Worm (Caenorhabditis elegans) whole organism, L3 larva: ENCODE measurements around the gene ints-9.

Experiments
- ZK546.5 ChIP-seq: sonication (generic microtip); optimal IDR thresholded peaks from 2 replicates; lab custom pipeline; 2017; ENCODE audit warnings: missing biosample characterization, missing genetic modification characterization
- aly-2 ChIP-seq: fragments of 150-350 bp; optimal IDR thresholded peaks from 2 replicates; lab custom pipeline; 2014; ENCODE audit warnings: missing biosample characterization, missing genetic modification characterization
- ceh-82 ChIP-seq: fragments of 150-350 bp; optimal IDR thresholded peaks from 2 replicates; lab custom pipeline; 2014; ENCODE audit warnings: missing biosample characterization, missing genetic modification characterization
- egl-27 ChIP-seq: sonication (generic microtip); optimal IDR thresholded peaks from 4 replicates; lab custom pipeline; 2017; ENCODE audit warnings: missing biosample characterization, missing genetic modification reagents, missing genetic modification characterization
- elt-3 ChIP-seq, 3 experiments: fragments of 150-350 bp in 1 of 3; sonication (generic microtip) in 2 of 3; optimal IDR thresholded peaks; 2 replicates in 2 of 3; 4 replicates in 1 of 3; lab custom pipeline; 2014 to 2017; ENCODE audit warnings: missing biosample characterization in 3 of 3, missing genetic modification characterization in 3 of 3
- eor-1 ChIP-seq, 2 experiments: fragments of 150-350 bp; optimal IDR thresholded peaks; 2 replicates each; lab custom pipeline; 2014 to 2018; ENCODE audit warnings: missing biosample characterization in 2 of 2, missing genetic modification characterization in 2 of 2
- fkh-2 ChIP-seq: fragments of 150-350 bp; optimal IDR thresholded peaks from 2 replicates; lab custom pipeline; 2014; ENCODE audit warnings: missing biosample characterization, missing genetic modification reagents, missing genetic modification characterization
- nhr-25 ChIP-seq: sonication (generic microtip); optimal IDR thresholded peaks from 2 replicates; lab custom pipeline; 2017; ENCODE audit warnings: missing biosample characterization, missing genetic modification characterization
- pha-4 ChIP-seq: fragments of 150-350 bp; optimal IDR thresholded peaks from 2 replicates; lab custom pipeline; 2014; ENCODE audit warnings: missing biosample characterization, missing genetic modification reagents, missing genetic modification characterization
- snpc-4 ChIP-seq: fragments of 150-350 bp; optimal IDR thresholded peaks from 2 replicates; lab custom pipeline; 2014; ENCODE audit warnings: missing biosample characterization, missing genetic modification characterization
- ztf-11 ChIP-seq: fragments of 150-350 bp; optimal IDR thresholded peaks from 2 replicates; lab custom pipeline; 2014; ENCODE audit warnings: missing biosample characterization, missing genetic modification characterization

- TF ChIP-seq ZK546.5 (tag; lab: Kevin White, UChicago) (no peak), egl-27 (tag; lab: Kevin White, UChicago) (no peak), aly-2 (no peak), ztf-11 (no peak), nhr-25 (tag; lab: Kevin White, UChicago) (no peak), fkh-2 (tag; lab: Kevin White, UChicago) (no peak), eor-1 (tag; optimal IDR thresholded peaks at IDR 0.05; lab: Kevin White, UChicago) (no peak), ceh-82 (tag; lab: Kevin White, UChicago) (no peak), elt-3 (tag; optimal IDR thresholded peaks at IDR 0.05; lab: Kevin White, UChicago) (no peak), pha-4 (no peak), snpc-4 (no peak)
Measured at ce11 chrV:7527153-7527552, 48.4 kb upstream of the ints-9 start, which contains the start of gene C54F6.17.
